Fruit fly (Drosophila melanogaster): ENCODE data around the gene Pp2A-29B.

The Pp2A-29B gene

dm6 chr2L:8402928-8403285 is 37.1 kb downstream of the Pp2A-29B start, which contains the start of gene fy:
TSS of gene fy (minus strand) at chr2L:8403280.
- TF ChIP-seq CG17801 (GFP tag; optimal IDR thresholded peaks at IDR 0.05; ENCODE audit: partially characterized antibody), result no peak

dm6 chr2L:8403286-8404270 is 37.7 kb downstream of the Pp2A-29B start, which contains the start of gene emb:
TSS of gene emb (plus strand) at chr2L:8403573.
- peak; percentile 67 for TF ChIP-seq CG17801 (GFP tag; optimal IDR thresholded peaks at IDR 0.05; ENCODE audit: partially characterized antibody)

DNA sequence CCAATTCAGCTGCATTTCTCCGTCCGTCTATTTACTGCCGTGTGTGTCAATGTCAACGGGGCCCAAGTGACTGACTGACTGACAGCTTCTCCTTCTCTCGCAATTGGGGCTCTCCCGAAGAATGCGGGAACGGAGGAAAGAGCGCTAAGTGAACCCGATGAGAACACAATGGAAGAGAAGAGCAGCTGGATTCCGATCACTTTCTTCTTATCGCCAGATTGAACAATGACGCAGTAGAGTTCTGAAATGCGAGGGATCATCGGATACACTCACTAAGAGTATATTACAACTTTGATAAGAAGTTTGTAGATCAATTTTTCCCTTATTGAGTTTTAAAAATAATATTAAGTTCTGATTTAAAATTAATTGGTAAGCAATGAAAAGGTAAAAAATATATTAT is 45.7 kb downstream of the Pp2A-29B start, which contains the start of gene Naglu:
Gene Naglu, minus strand, starts transcription at position 339 of the 400 bp plus-strand sequence.
- TF ChIP-seq CG17801 (GFP tag; optimal IDR thresholded peaks at IDR 0.05; ENCODE audit: partially characterized antibody), result no peak

- peak; percentile 70 for TF ChIP-seq CG17801 (GFP tag; optimal IDR thresholded peaks at IDR 0.05; ENCODE audit: partially characterized antibody)
These were observed 49.3 kb downstream of the Pp2A-29B start, which contains the start of the genes CG13398 and Akap200 for dm6 chr2L:8414887-8415883. TSS of gene CG13398 (minus strand) at chr2L:8415256. TSS of gene Akap200 (plus strand) at chr2L:8415690.

DNA sequence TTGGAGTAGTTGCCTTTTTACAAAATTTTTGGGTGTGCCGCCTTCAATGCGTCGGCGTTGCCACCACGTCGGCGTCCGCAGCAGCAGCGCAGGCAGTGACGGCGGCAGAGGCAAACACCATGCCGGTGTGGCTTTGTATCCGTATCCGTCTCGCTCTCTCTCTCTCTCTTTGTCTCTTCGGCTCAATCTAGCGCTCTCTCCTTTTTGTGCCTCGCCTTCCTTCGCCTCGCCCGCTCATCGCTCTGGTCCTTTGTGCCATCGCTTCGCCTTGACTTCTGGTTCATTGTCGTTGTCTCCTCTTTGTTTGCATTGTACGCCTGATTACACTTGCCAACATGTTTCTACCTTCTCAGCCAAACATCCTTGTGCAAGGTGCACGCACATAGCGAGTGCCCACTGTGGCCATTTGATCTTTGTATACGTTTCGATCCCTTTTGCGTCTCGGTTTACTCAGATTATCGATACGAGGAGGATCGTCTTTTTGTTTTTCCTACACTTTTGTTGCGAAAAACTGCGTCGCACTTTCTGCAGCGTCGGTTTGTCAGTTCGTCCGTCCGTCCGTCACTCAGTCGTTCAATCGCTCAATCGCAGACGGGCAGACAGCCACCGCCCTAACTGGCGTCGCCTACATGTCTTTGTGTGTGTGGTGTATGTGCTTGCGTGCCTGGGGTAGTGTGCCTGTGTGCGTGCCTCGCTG is 50.7 kb downstream of the Pp2A-29B start:
- TF ChIP-seq CG17801 (GFP tag; optimal IDR thresholded peaks at IDR 0.05; ENCODE audit: partially characterized antibody), result peak; percentile 41

dm6 chr2L:8417562-8417961 is 51.7 kb downstream of the Pp2A-29B start:
- no peak for TF ChIP-seq CG17801 (GFP tag; optimal IDR thresholded peaks at IDR 0.05; ENCODE audit: partially characterized antibody)

DNA sequence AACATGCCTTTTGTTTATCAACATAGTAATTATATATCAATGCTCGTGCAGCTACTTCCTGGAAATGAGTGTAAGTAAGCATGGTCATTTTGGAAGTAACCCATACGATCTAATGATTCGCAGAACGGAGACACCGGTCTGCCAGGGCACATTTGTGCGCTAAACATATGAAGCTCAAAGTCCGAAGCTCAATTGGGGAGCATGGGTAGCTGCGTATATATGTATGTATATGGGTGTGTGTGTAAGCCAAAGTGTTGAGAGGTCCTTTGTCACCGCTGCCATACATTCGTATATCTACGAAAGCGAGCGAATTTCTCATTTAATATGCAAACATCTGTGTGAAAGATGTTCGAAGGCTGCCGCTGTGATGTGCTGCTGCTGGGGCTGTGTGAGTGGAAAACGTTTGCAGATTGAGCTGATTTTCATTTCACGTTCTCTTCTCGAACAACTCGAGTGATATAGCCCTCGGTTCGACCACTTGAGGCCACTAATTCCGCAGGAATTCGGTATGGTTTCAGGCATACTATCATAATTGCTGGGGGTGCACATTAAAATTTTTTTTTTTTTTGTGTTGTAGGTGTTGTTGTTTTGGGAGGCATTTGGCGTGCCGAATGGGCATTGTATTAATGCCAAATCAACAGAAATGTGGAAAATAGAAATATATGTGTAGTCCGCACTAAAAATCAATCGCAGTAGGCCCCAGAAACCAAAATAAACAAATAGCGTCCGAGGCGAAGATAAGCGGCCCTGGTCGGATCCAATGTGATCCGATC is 52.5 kb downstream of the Pp2A-29B start:
- no peak for TF ChIP-seq CG17801 (GFP tag; optimal IDR thresholded peaks at IDR 0.05; ENCODE audit: partially characterized antibody)

- no peak for TF ChIP-seq CG17801 (GFP tag; optimal IDR thresholded peaks at IDR 0.05; ENCODE audit: partially characterized antibody)
These were observed 53.6 kb downstream of the Pp2A-29B start for dm6 chr2L:8419382-8419940.

Data from ovary, adult (tissue).